Fruit fly (Drosophila melanogaster): ENCODE results near the gene spz4.

The spz4 gene

DNA sequence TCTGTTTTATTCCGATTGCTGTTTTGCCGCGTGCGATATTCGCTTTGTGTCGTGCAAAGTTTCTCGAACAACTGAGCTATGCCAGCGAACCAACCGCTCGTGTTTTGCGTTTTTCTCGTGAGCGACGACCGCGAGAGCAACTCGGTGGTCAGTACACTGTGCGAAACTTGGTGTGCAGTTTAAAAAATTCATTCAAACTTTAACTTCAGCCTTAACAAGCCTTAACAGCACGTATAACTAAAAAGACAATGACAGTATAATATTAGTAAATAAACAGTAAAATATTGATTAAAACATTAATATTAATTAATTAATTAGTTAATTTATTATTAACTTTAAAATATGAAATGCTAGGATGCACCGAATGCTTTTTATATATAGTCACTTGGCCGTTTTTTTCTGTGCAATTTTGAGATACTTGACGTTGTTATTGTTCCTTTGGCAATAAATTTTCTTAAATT is 26.6 kb downstream of the spz4 start, which contains the start of gene CG31705 (continued):
- TF ChIP-seq CG8478 (optimal IDR thresholded peaks at IDR 0.05) (no peak), CG3407 (GFP tag; optimal IDR thresholded peaks at IDR 0.05) (no peak), h (optimal IDR thresholded peaks at IDR 0.05) (no peak), NFAT (GFP tag; IDR thresholded peaks at IDR 0.05) (peak; percentile 57), Adf1 (GFP tag; IDR thresholded peaks at IDR 0.05) (no peak), Ada2b (GFP tag; IDR thresholded peaks at IDR 0.05) (peak; percentile 48; the same call in 1 of the 2 replicates), CG4707 (GFP tag; optimal IDR thresholded peaks at IDR 0.05) (no peak), wek (GFP tag; optimal IDR thresholded peaks at IDR 0.05) (no peak), tin (GFP tag; optimal IDR thresholded peaks at IDR 0.05) (peak; percentile 35), sna (GFP tag; IDR thresholded peaks at IDR 0.05; ENCODE audit: partially characterized antibody) (no peak), C15 (GFP tag; IDR thresholded peaks at IDR 0.05) (no peak), twi (tag; optimal IDR thresholded peaks at IDR 0.05) (no peak), CG32532 (GFP tag; IDR thresholded peaks at IDR 0.05) (peak; percentile 56; the same call in 1 of the 2 replicates), caup (GFP tag; optimal IDR thresholded peaks at IDR 0.05; ENCODE audit: severe bottlenecking) (peak; percentile 57), Sin3A (optimal IDR thresholded peaks at IDR 0.05) (no peak), zen2 (GFP tag; IDR thresholded peaks at IDR 0.05; ENCODE audit: partially characterized antibody) (no peak), br (optimal IDR thresholded peaks at IDR 0.05) (no peak), CG15011 (GFP tag; optimal IDR thresholded peaks at IDR 0.05) (no peak), inv (GFP tag; IDR thresholded peaks at IDR 0.05; ENCODE audit: partially characterized antibody) (no peak), sens-2 (GFP tag; IDR thresholded peaks at IDR 0.05) (no peak), salm (tag; optimal IDR thresholded peaks at IDR 0.05) (no peak), gce (GFP tag; IDR thresholded peaks at IDR 0.05) (no peak), Ets65A (GFP tag) (peak; percentile 95), D (optimal IDR thresholded peaks at IDR 0.05) (no peak), D (GFP tag; optimal IDR thresholded peaks at IDR 0.05) (peak; percentile 3), CrebB (tag; optimal IDR thresholded peaks at IDR 0.05) (no peak), CG13123 (GFP tag; optimal IDR thresholded peaks at IDR 0.05) (no peak), CG18599 (GFP tag; optimal IDR thresholded peaks at IDR 0.05) (peak; percentile 50), crol (GFP tag; IDR thresholded peaks at IDR 0.05) (no peak), CG3995 (GFP tag; optimal IDR thresholded peaks at IDR 0.05) (no peak), CG34376 (GFP tag; optimal IDR thresholded peaks at IDR 0.05) (no peak), rib (GFP tag; IDR thresholded peaks at IDR 0.05) (no peak), Hr78 (GFP tag; optimal IDR thresholded peaks at IDR 0.05) (no peak), abd-A (tag; optimal IDR thresholded peaks at IDR 0.05) (no peak), CG4424 (GFP tag; optimal IDR thresholded peaks at IDR 0.05) (peak; percentile 34), sim (GFP tag; IDR thresholded peaks at IDR 0.05) (no peak), NfI (GFP tag; optimal IDR thresholded peaks at IDR 0.05) (no peak), kni (GFP tag; optimal IDR thresholded peaks at IDR 0.05) (no peak), Dref (GFP tag; IDR thresholded peaks at IDR 0.05) (no peak), CG12155 (GFP tag; optimal IDR thresholded peaks at IDR 0.05) (peak; percentile 12), Bteb2 (GFP tag; optimal IDR thresholded peaks at IDR 0.05) (no peak), CG7987 (GFP tag; optimal IDR thresholded peaks at IDR 0.05) (no peak), Lpt (GFP tag; optimal IDR thresholded peaks at IDR 0.05) (no peak), CG1233 (GFP tag; optimal IDR thresholded peaks at IDR 0.05) (peak; percentile 60), CG6254 (GFP tag; optimal IDR thresholded peaks at IDR 0.05) (no peak), ci (GFP tag; IDR thresholded peaks at IDR 0.05) (0 out of 3 replicates have a peak, but pooled peaks have one; percentile 13), CG5180 (GFP tag; optimal IDR thresholded peaks at IDR 0.05) (no peak), CG13424 (tag; optimal IDR thresholded peaks at IDR 0.05) (peak; percentile 52), zen (tag; optimal IDR thresholded peaks at IDR 0.05) (no peak), CG2120 (GFP tag; optimal IDR thresholded peaks at IDR 0.05) (peak; percentile 50), CG6813 (GFP tag; optimal IDR thresholded peaks at IDR 0.05) (no peak), CG7271 (tag; optimal IDR thresholded peaks at IDR 0.05) (no peak)
